Worm (Caenorhabditis elegans) whole organism, L4 larva: ENCODE measurements around the gene fbxc-24.

ENCODE experiments used
- F10B5.3 ChIP-seq: sonication (generic microtip); optimal IDR thresholded peaks from 2 replicates; lab custom pipeline; 2016; ENCODE audit warnings: mild to moderate bottlenecking, missing genetic modification characterization, missing compliant biosample characterization
- F37D6.2 ChIP-seq: sonication (generic microtip); optimal IDR thresholded peaks from 2 replicates; lab custom pipeline; 2016; ENCODE audit warnings: mild to moderate bottlenecking, missing genetic modification characterization, missing compliant biosample characterization
- F44E2.7 ChIP-seq: fragments of 200-800 bp; sonication (Bioruptor generic); IDR thresholded peaks from 2 replicates; pipeline ENCODE4 v2.1.2; 2022; ENCODE audit warnings: missing genetic modification characterization, missing compliant biosample characterization
- R02D3.7 ChIP-seq: fragments of 150-350 bp; sonication (generic microtip); optimal IDR thresholded peaks from 3 replicates; lab custom pipeline; 2014; ENCODE audit warnings: missing biosample characterization, missing genetic modification characterization
- T26A8.4 ChIP-seq: fragments of 200-800 bp; sonication (Bioruptor generic); IDR thresholded peaks from 2 replicates; pipeline ENCODE4 v1.3.6; 2022; ENCODE audit warnings: missing genetic modification characterization, missing compliant biosample characterization
- Y105C5A.15 ChIP-seq: fragments of 200-800 bp; sonication (Bioruptor generic); IDR thresholded peaks from 2 replicates; pipeline ENCODE4 v1.3.6; 2022; ENCODE audit warnings: missing genetic modification characterization, missing compliant biosample characterization
- Y48G9A.11 ChIP-seq: fragments of 200-800 bp; sonication (Bioruptor generic); IDR thresholded peaks from 2 replicates; pipeline ENCODE4 v1.3.6; 2022; ENCODE audit warnings: missing genetic modification reagents, missing genetic modification characterization, missing compliant biosample characterization
- Y75B8A.6 ChIP-seq: fragments of 200-800 bp; sonication (Bioruptor generic); IDR thresholded peaks from 2 replicates; pipeline ENCODE4 v1.3.6; 2022; ENCODE audit warnings: missing genetic modification reagents, missing genetic modification characterization, missing compliant biosample characterization
- ZK546.5 ChIP-seq, 2 experiments: sonication (generic microtip); optimal IDR thresholded peaks; 2 replicates each; lab custom pipeline; 2017; ENCODE audit warnings: missing biosample characterization in 2 of 2, missing genetic modification characterization in 2 of 2
- aha-1 ChIP-seq: fragments of 150-350 bp; peaks from one replicate; lab custom pipeline; 2014; ENCODE audit warnings: missing biosample characterization, missing genetic modification characterization
- attf-4 ChIP-seq: sonication (generic microtip); optimal IDR thresholded peaks from 3 replicates; lab custom pipeline; 2017; ENCODE audit warnings: missing biosample characterization, missing genetic modification characterization
- ceh-20 ChIP-seq: fragments of 200-800 bp; sonication (Bioruptor generic); IDR thresholded peaks from 2 replicates; pipeline ENCODE4 v1.3.6; 2022; ENCODE audit warnings: missing genetic modification reagents, missing genetic modification characterization, missing compliant biosample characterization
- ceh-82 ChIP-seq: sonication (generic microtip); optimal IDR thresholded peaks from 2 replicates; lab custom pipeline; 2017; ENCODE audit warnings: missing biosample characterization, missing genetic modification characterization
- ctbp-1 ChIP-seq: fragments of 200-800 bp; sonication (Bioruptor generic); IDR thresholded peaks from 2 replicates; pipeline ENCODE4 v1.3.6; 2022; ENCODE audit warnings: missing genetic modification reagents, missing genetic modification characterization, missing compliant biosample characterization
- daf-16 ChIP-seq, 3 experiments: sonication (generic microtip); optimal IDR thresholded peaks; 2 replicates each; lab custom pipeline; 2016 to 2017; ENCODE audit warnings: missing genetic modification characterization in 3 of 3, missing genetic modification reagents in 3 of 3, mild to moderate bottlenecking in 2 of 3, missing compliant biosample characterization in 2 of 3, missing biosample characterization in 1 of 3, moderate library complexity in 1 of 3
- dmd-6 ChIP-seq: fragments of 200-800 bp; sonication (Bioruptor generic); IDR thresholded peaks from 2 replicates; pipeline ENCODE4 v1.3.6; 2022; ENCODE audit warnings: missing genetic modification reagents, missing genetic modification characterization, missing compliant biosample characterization
- dmd-9 ChIP-seq: fragments of 200-800 bp; sonication (Bioruptor generic); IDR thresholded peaks from 2 replicates; pipeline ENCODE4 v1.3.6; 2022; ENCODE audit warnings: missing genetic modification reagents, missing genetic modification characterization, missing compliant biosample characterization
- duxl-1 ChIP-seq: sonication (generic microtip); optimal IDR thresholded peaks from 2 replicates; lab custom pipeline; 2016; ENCODE audit warnings: mild to moderate bottlenecking, missing genetic modification characterization, moderate library complexity, missing compliant biosample characterization; ENCODE audit not compliant: poor library complexity
- dve-1 ChIP-seq: sonication (generic microtip); optimal IDR thresholded peaks from 2 replicates; lab custom pipeline; 2017; ENCODE audit warnings: antibody characterized with exemption, mild to moderate bottlenecking, missing genetic modification characterization, missing compliant biosample characterization; ENCODE audit not compliant: insufficient read depth
- egl-43 ChIP-seq: fragments of 200-800 bp; sonication (Bioruptor generic); IDR thresholded peaks from 2 replicates; pipeline ENCODE4 v1.3.6; 2022; ENCODE audit warnings: missing genetic modification reagents, missing genetic modification characterization, missing compliant biosample characterization
- fkh-10 ChIP-seq: fragments of 150-350 bp; optimal IDR thresholded peaks from 2 replicates; lab custom pipeline; 2014; ENCODE audit warnings: missing biosample characterization, missing genetic modification reagents, missing genetic modification characterization
- hif-1 ChIP-seq, 2 experiments: sonication (generic microtip); optimal IDR thresholded peaks; 2 replicates each; lab custom pipeline; 2016 to 2017; ENCODE audit warnings: missing compliant biosample characterization in 2 of 2, missing genetic modification characterization in 2 of 2, missing genetic modification reagents in 2 of 2, missing genotype in 2 of 2, mild to moderate bottlenecking in 1 of 2
- hlh-11 ChIP-seq: fragments of 200-800 bp; sonication (Bioruptor generic); optimal IDR thresholded peaks from 2 replicates; lab custom pipeline; 2018; ENCODE audit warnings: mild to moderate bottlenecking, missing genetic modification characterization, missing compliant biosample characterization
- hmg-1.1 ChIP-seq: fragments of 200-800 bp; sonication (Bioruptor generic); IDR thresholded peaks from 2 replicates; pipeline ENCODE4 v1.3.6; 2022; ENCODE audit warnings: missing genetic modification reagents, missing genetic modification characterization, missing compliant biosample characterization
- lin-15B ChIP-seq: fragments of 150-350 bp; sonication (generic microtip); optimal IDR thresholded peaks from 3 replicates; lab custom pipeline; 2014; ENCODE audit warnings: missing biosample characterization, missing genetic modification characterization
- lin-38 ChIP-seq: fragments of 200-800 bp; sonication (Bioruptor generic); IDR thresholded peaks from 2 replicates; pipeline ENCODE4 v1.3.6; 2022; ENCODE audit warnings: missing genetic modification reagents, missing genetic modification characterization, missing compliant biosample characterization
- lin-39 ChIP-seq: fragments of 150-350 bp; optimal IDR thresholded peaks from 2 replicates; lab custom pipeline; 2014; ENCODE audit warnings: missing biosample characterization, missing genetic modification reagents, missing genetic modification characterization
- madf-5 ChIP-seq, 2 experiments: fragments of 200-800 bp; sonication (Bioruptor generic); IDR thresholded peaks; 2 replicates each; pipeline ENCODE4 v1.3.6; 2022; ENCODE audit warnings: missing compliant biosample characterization in 2 of 2, missing genetic modification characterization in 2 of 2
- madf-9 ChIP-seq: fragments of 200-800 bp; sonication (Bioruptor generic); conservative IDR thresholded peaks from 2 replicates; pipeline ENCODE4 v1.3.6; 2022; ENCODE audit warnings: missing genetic modification reagents, missing genetic modification characterization, missing compliant biosample characterization
- mxl-2 ChIP-seq: fragments of 200-800 bp; sonication (Bioruptor generic); conservative IDR thresholded peaks from 2 replicates; pipeline ENCODE4 v1.3.6; 2022; ENCODE audit warnings: missing genetic modification reagents, missing genetic modification characterization, missing compliant biosample characterization
- nhr-10 ChIP-seq: fragments of 150-350 bp; optimal IDR thresholded peaks from 2 replicates; lab custom pipeline; 2014; ENCODE audit warnings: missing biosample characterization, missing genetic modification characterization
- nhr-102 ChIP-seq: sonication (generic microtip); optimal IDR thresholded peaks from 2 replicates; lab custom pipeline; 2016; ENCODE audit warnings: mild to moderate bottlenecking, missing genetic modification characterization, moderate library complexity, missing compliant biosample characterization
- nhr-11 ChIP-seq: fragments of 150-350 bp; optimal IDR thresholded peaks from 2 replicates; lab custom pipeline; 2014; ENCODE audit warnings: missing biosample characterization, missing genetic modification characterization
- nhr-237 ChIP-seq: sonication (generic microtip); optimal IDR thresholded peaks from 2 replicates; lab custom pipeline; 2017; ENCODE audit warnings: missing biosample characterization, missing genetic modification characterization
- nhr-28 ChIP-seq: fragments of 150-350 bp; optimal IDR thresholded peaks from 2 replicates; lab custom pipeline; 2014; ENCODE audit warnings: missing biosample characterization, missing genetic modification characterization
- nhr-41 ChIP-seq: fragments of 200-800 bp; sonication (Bioruptor generic); IDR thresholded peaks from 2 replicates; pipeline ENCODE4 v1.3.6; 2022; ENCODE audit warnings: missing genetic modification reagents, missing genetic modification characterization, missing compliant biosample characterization
- nhr-6 ChIP-seq: fragments of 150-350 bp; optimal IDR thresholded peaks from 2 replicates; lab custom pipeline; 2014; ENCODE audit warnings: missing biosample characterization, missing genetic modification characterization
- nhr-77 ChIP-seq: fragments of 150-350 bp; optimal IDR thresholded peaks from 2 replicates; lab custom pipeline; 2014; ENCODE audit warnings: missing biosample characterization, missing genetic modification characterization
- pqm-1 ChIP-seq: sonication (generic microtip); optimal IDR thresholded peaks from 2 replicates; lab custom pipeline; 2017; ENCODE audit warnings: missing biosample characterization, missing genetic modification characterization
- saeg-2 ChIP-seq: fragments of 200-800 bp; sonication (Bioruptor generic); IDR thresholded peaks from 2 replicates; pipeline ENCODE4 v1.3.6; 2022; ENCODE audit warnings: missing genetic modification reagents, missing genetic modification characterization, missing compliant biosample characterization
- sdz-12 ChIP-seq: fragments of 200-800 bp; sonication (Bioruptor generic); optimal IDR thresholded peaks from 2 replicates; lab custom pipeline; 2018; ENCODE audit warnings: mild to moderate bottlenecking, missing genetic modification characterization, missing compliant biosample characterization
- set-16 ChIP-seq: fragments of 200-800 bp; sonication (Bioruptor generic); IDR thresholded peaks from 2 replicates; pipeline ENCODE4 v1.3.6; 2022; ENCODE audit warnings: missing genetic modification reagents, missing genetic modification characterization, missing compliant biosample characterization
- skn-1 ChIP-seq: fragments of 150-350 bp; optimal IDR thresholded peaks from 2 replicates; lab custom pipeline; 2014; ENCODE audit warnings: missing biosample characterization, missing genetic modification characterization
- snpc-4 ChIP-seq: fragments of 150-350 bp; optimal IDR thresholded peaks from 2 replicates; lab custom pipeline; 2014; ENCODE audit warnings: missing biosample characterization, missing genetic modification characterization
- tag-97 ChIP-seq: fragments of 200-800 bp; sonication (Bioruptor generic); IDR thresholded peaks from 2 replicates; pipeline ENCODE4 v1.3.6; 2022; ENCODE audit warnings: missing genetic modification characterization, missing compliant biosample characterization
- unc-62 ChIP-seq, 3 experiments: fragments of 150-350 bp in 1 of 3; sonication (generic microtip); optimal IDR thresholded peaks in 2 of 3; peaks in 1 of 3; 1 replicate in 1 of 3; 2 replicates in 2 of 3; lab custom pipeline; 2014 to 2017; ENCODE audit warnings: missing biosample characterization in 3 of 3, missing genetic modification characterization in 3 of 3, missing genetic modification reagents in 3 of 3, missing genotype in 1 of 3
- zag-1 ChIP-seq: fragments of 150-350 bp; optimal IDR thresholded peaks from 2 replicates; lab custom pipeline; 2014; ENCODE audit warnings: missing biosample characterization, missing genetic modification characterization
- zfp-3 ChIP-seq: fragments of 200-800 bp; sonication (Bioruptor generic); conservative IDR thresholded peaks from 2 replicates; pipeline ENCODE4 v1.3.6; 2022; ENCODE audit warnings: missing genetic modification reagents, missing genetic modification characterization, missing compliant biosample characterization
- ztf-11 ChIP-seq: fragments of 150-350 bp; optimal IDR thresholded peaks from 2 replicates; lab custom pipeline; 2014; ENCODE audit warnings: missing biosample characterization, missing genetic modification characterization

fbxc-24 gene

ce11 chrII:888024-888423, 21.4 kb downstream of the fbxc-24 start, which contains the start of gene T07D3.4:
Gene T07D3.4 (plus strand): TSS chrII:888309.
- TF ChIP-seq nhr-28 (tag; lab: Kevin White, UChicago), result peak; percentile 70
- peak; percentile 54 for TF ChIP-seq hlh-11
- TF ChIP-seq nhr-10 (tag; lab: Kevin White, UChicago), result no peak
- TF ChIP-seq dmd-6 (GFP tag; lab: Robert Waterston, UW), result peak; percentile 51; the same call in 1 of the 2 replicates
- TF ChIP-seq pqm-1 (tag; lab: Kevin White, UChicago), result peak; percentile 67
- peak; percentile 29 for TF ChIP-seq dve-1 (tag; lab: Kevin White, UChicago)
- TF ChIP-seq daf-16 (GFP tag; optimal IDR thresholded peaks at IDR 0.05; lab: Kevin White, UChicago), result no peak
- TF ChIP-seq daf-16 (tag; optimal IDR thresholded peaks at IDR 0.05; lab: Kevin White, UChicago), result peak; percentile 90
- TF ChIP-seq nhr-77 (tag; lab: Kevin White, UChicago), result peak; percentile 37
- no peak for TF ChIP-seq T26A8.4 (GFP tag; lab: Robert Waterston, UW)
- TF ChIP-seq lin-39 (tag; lab: Kevin White, UChicago), result no peak
- TF ChIP-seq, all 104 proteins: peak for 7

ce11 chrII:884204-884603, 25.2 kb downstream of the fbxc-24 start:
- TF ChIP-seq madf-5 (GFP tag; IDR thresholded peaks at IDR 0.05; lab: Robert Waterston, UW), result no peak
- no peak for TF ChIP-seq skn-1 (tag; lab: Kevin White, UChicago)
- TF ChIP-seq attf-4, result no peak
- no peak for TF ChIP-seq fkh-10 (GFP tag; lab: Kevin White, UChicago)
- TF ChIP-seq pqm-1 (tag; lab: Kevin White, UChicago), result peak; percentile 57
- TF ChIP-seq zfp-3 (GFP tag; lab: Robert Waterston, UW), result no peak
- TF ChIP-seq dmd-9 (GFP tag; lab: Robert Waterston, UW), result no peak
- no peak for TF ChIP-seq ctbp-1 (GFP tag; lab: Robert Waterston, UW)
- TF ChIP-seq lin-38 (GFP tag; lab: Robert Waterston, UW), result no peak
- no peak for TF ChIP-seq nhr-11 (tag; lab: Kevin White, UChicago)
- TF ChIP-seq hlh-11, result peak; percentile 4
- no peak for TF ChIP-seq sdz-12 (GFP tag; lab: Kevin White, UChicago)
- no peak for TF ChIP-seq hmg-1.1 (GFP tag; lab: Robert Waterston, UW)
- TF ChIP-seq mxl-2 (GFP tag; lab: Robert Waterston, UW), result no peak
- no peak for TF ChIP-seq duxl-1 (tag; lab: Kevin White, UChicago)
- no peak for TF ChIP-seq Y105C5A.15 (GFP tag; lab: Robert Waterston, UW)
- TF ChIP-seq unc-62 (GFP tag; optimal IDR thresholded peaks at IDR 0.05 in 1 of 2; lab: Kevin White, UChicago), result peak in 1 of 2 experiments; percentile 73
- TF ChIP-seq unc-62 (tag; optimal IDR thresholded peaks at IDR 0.05; lab: Kevin White, UChicago), result no peak
- TF ChIP-seq nhr-41 (GFP tag; lab: Robert Waterston, UW), result no peak
- TF ChIP-seq zag-1 (tag; lab: Kevin White, UChicago), result no peak
- TF ChIP-seq Y48G9A.11 (GFP tag; lab: Robert Waterston, UW), result no peak
- no peak for TF ChIP-seq F10B5.3 (tag; lab: Kevin White, UChicago)
- TF ChIP-seq madf-9 (GFP tag; lab: Robert Waterston, UW), result no peak
- no peak for TF ChIP-seq set-16 (GFP tag; lab: Robert Waterston, UW)
- TF ChIP-seq ceh-20, result no peak
- TF ChIP-seq ZK546.5 (tag; optimal IDR thresholded peaks at IDR 0.05; lab: Kevin White, UChicago), result no peak
- no peak for TF ChIP-seq Y75B8A.6 (GFP tag; lab: Robert Waterston, UW)
- TF ChIP-seq aha-1 (tag; lab: Kevin White, UChicago), result no peak
- no peak for TF ChIP-seq nhr-237 (tag; lab: Kevin White, UChicago)
- TF ChIP-seq F44E2.7 (GFP tag; lab: Robert Waterston, UW), result no peak
- no peak for TF ChIP-seq ztf-11 (tag; lab: Kevin White, UChicago)
- TF ChIP-seq nhr-102 (tag; lab: Kevin White, UChicago), result no peak
- TF ChIP-seq T26A8.4 (GFP tag; lab: Robert Waterston, UW), result no peak
- TF ChIP-seq lin-15B, result no peak
- no peak for TF ChIP-seq F37D6.2 (tag; lab: Kevin White, UChicago)
- TF ChIP-seq lin-39 (tag; lab: Kevin White, UChicago), result no peak
- no peak for TF ChIP-seq R02D3.7 (tag; lab: Kevin White, UChicago)
- no peak for TF ChIP-seq egl-43 (GFP tag; lab: Robert Waterston, UW)
- TF ChIP-seq nhr-6 (tag; lab: Kevin White, UChicago), result no peak
- TF ChIP-seq dmd-6 (GFP tag; lab: Robert Waterston, UW), result peak; percentile 15; the same call in 1 of the 2 replicates
- no peak for TF ChIP-seq tag-97 (GFP tag; lab: Robert Waterston, UW)
- no peak for TF ChIP-seq snpc-4
- TF ChIP-seq saeg-2 (GFP tag; lab: Robert Waterston, UW), result no peak
- no peak for TF ChIP-seq ceh-82 (tag; lab: Kevin White, UChicago)
- TF ChIP-seq hif-1 (tag; optimal IDR thresholded peaks at IDR 0.05; lab: Kevin White, UChicago), result no peak
